Fruit fly (Drosophila melanogaster) whole organism, pupa: Measurements from ENCODE around the gene Ac13E.

Experiments
- CG10348 ChIP-seq: fragments of 200-800 bp; sonication (Bioruptor generic); IDR thresholded peaks from 2 replicates; pipeline ENCODE4 v1.3.6; 2022; ENCODE audit warnings: missing biosample characterization, missing genetic modification characterization
- CG12605 ChIP-seq: fragments of 200-800 bp; sonication (Bioruptor generic); IDR thresholded peaks from 2 replicates; pipeline ENCODE4 v1.3.6; 2022; ENCODE audit warnings: missing biosample characterization, missing genetic modification characterization
- CG13204 ChIP-seq: fragments of 200-800 bp; sonication (Bioruptor generic); optimal IDR thresholded peaks from 2 replicates; lab custom pipeline; 2018; ENCODE audit warnings: missing biosample characterization, mild to moderate bottlenecking, missing genetic modification characterization, moderate library complexity
- CG14655 ChIP-seq: fragments of 200-800 bp; sonication (Bioruptor generic); optimal IDR thresholded peaks from 3 replicates; lab custom pipeline; 2017; ENCODE audit warnings: mild to moderate bottlenecking, missing biosample characterization, missing genetic modification reagents, missing genetic modification characterization
- CG15710 ChIP-seq: fragments of 200-800 bp; sonication (Bioruptor generic); optimal IDR thresholded peaks from 2 replicates; lab custom pipeline; 2018; ENCODE audit warnings: missing biosample characterization, mild to moderate bottlenecking, missing genetic modification characterization, moderate library complexity
- CG17806 ChIP-seq: fragments of 200-800 bp; sonication (Bioruptor generic); optimal IDR thresholded peaks from 2 replicates; lab custom pipeline; 2018; ENCODE audit warnings: missing biosample characterization, mild to moderate bottlenecking, missing genetic modification characterization, moderate library complexity
- CG32121 ChIP-seq: fragments of 200-800 bp; sonication (Bioruptor generic); IDR thresholded peaks from 2 replicates; pipeline ENCODE4 v1.3.6; 2022; ENCODE audit warnings: missing biosample characterization, missing genetic modification characterization
- CG34367 ChIP-seq: fragments of 200-800 bp; sonication (Bioruptor generic); optimal IDR thresholded peaks from 2 replicates; lab custom pipeline; 2018; ENCODE audit warnings: missing biosample characterization, mild to moderate bottlenecking, missing genetic modification characterization
- CG4496 ChIP-seq: fragments of 200-800 bp; sonication (Bioruptor generic); IDR thresholded peaks from 3 replicates; pipeline ENCODE4 v1.3.6; 2022; ENCODE audit warnings: missing biosample characterization, missing genetic modification characterization
- CG8159 ChIP-seq: fragments of 200-800 bp; sonication (Bioruptor generic); optimal IDR thresholded peaks from 3 replicates; lab custom pipeline; 2018; ENCODE audit warnings: missing biosample characterization, mild to moderate bottlenecking, missing genetic modification characterization, moderate library complexity
- CG8301 ChIP-seq: fragments of 200-800 bp; sonication (Bioruptor generic); optimal IDR thresholded peaks from 2 replicates; lab custom pipeline; 2018; ENCODE audit warnings: missing biosample characterization, mild to moderate bottlenecking, missing genetic modification characterization
- CG9948 ChIP-seq: fragments of 200-800 bp; sonication (Bioruptor generic); optimal IDR thresholded peaks from 2 replicates; lab custom pipeline; 2018; ENCODE audit warnings: missing biosample characterization, mild to moderate bottlenecking, missing genetic modification characterization, moderate library complexity
- D1 ChIP-seq: fragments of 200-800 bp; sonication (Bioruptor generic); optimal IDR thresholded peaks from 2 replicates; lab custom pipeline; 2018; ENCODE audit warnings: missing biosample characterization, mild to moderate bottlenecking, missing genetic modification characterization, moderate library complexity
- EcR ChIP-seq: fragments of 200-800 bp; sonication (Bioruptor generic); optimal IDR thresholded peaks from 3 replicates; lab custom pipeline; 2019; ENCODE audit warnings: missing biosample characterization, missing genetic modification characterization, mild to moderate bottlenecking, moderate library complexity, missing genetic modification reagents
- Ets98B ChIP-seq: fragments of 200-800 bp; sonication (Bioruptor generic); IDR thresholded peaks from 2 replicates; pipeline ENCODE4 v1.3.6; 2022; ENCODE audit warnings: missing biosample characterization, missing genetic modification characterization
- Pif1A ChIP-seq: fragments of 200-800 bp; sonication (Bioruptor generic); optimal IDR thresholded peaks from 3 replicates; lab custom pipeline; 2016; ENCODE audit warnings: missing biosample characterization, missing genetic modification characterization
- Pif1B ChIP-seq: fragments of 200-800 bp; sonication (Bioruptor generic); optimal IDR thresholded peaks from 3 replicates; lab custom pipeline; 2016; ENCODE audit warnings: missing biosample characterization, missing genetic modification characterization
- Snoo ChIP-seq: fragments of 200-800 bp; sonication (Bioruptor generic); optimal IDR thresholded peaks from 3 replicates; lab custom pipeline; 2017; ENCODE audit warnings: missing biosample characterization, mild to moderate bottlenecking, missing genetic modification characterization, inconsistent platforms
- fd96Ca ChIP-seq: fragments of 200-800 bp; sonication (Bioruptor generic); IDR thresholded peaks from 3 replicates; pipeline ENCODE4 v1.3.6; 2022; ENCODE audit warnings: missing biosample characterization, missing genetic modification characterization
- gl ChIP-seq: fragments of 200-800 bp; sonication (Bioruptor generic); optimal IDR thresholded peaks from 2 replicates; lab custom pipeline; 2018; ENCODE audit warnings: missing biosample characterization, mild to moderate bottlenecking, missing genetic modification characterization
- rn ChIP-seq: fragments of 200-800 bp; sonication (Bioruptor generic); IDR thresholded peaks from 2 replicates; pipeline ENCODE4 v1.3.6; 2022; ENCODE audit warnings: missing biosample characterization, missing genetic modification characterization

The Ac13E gene

DNA sequence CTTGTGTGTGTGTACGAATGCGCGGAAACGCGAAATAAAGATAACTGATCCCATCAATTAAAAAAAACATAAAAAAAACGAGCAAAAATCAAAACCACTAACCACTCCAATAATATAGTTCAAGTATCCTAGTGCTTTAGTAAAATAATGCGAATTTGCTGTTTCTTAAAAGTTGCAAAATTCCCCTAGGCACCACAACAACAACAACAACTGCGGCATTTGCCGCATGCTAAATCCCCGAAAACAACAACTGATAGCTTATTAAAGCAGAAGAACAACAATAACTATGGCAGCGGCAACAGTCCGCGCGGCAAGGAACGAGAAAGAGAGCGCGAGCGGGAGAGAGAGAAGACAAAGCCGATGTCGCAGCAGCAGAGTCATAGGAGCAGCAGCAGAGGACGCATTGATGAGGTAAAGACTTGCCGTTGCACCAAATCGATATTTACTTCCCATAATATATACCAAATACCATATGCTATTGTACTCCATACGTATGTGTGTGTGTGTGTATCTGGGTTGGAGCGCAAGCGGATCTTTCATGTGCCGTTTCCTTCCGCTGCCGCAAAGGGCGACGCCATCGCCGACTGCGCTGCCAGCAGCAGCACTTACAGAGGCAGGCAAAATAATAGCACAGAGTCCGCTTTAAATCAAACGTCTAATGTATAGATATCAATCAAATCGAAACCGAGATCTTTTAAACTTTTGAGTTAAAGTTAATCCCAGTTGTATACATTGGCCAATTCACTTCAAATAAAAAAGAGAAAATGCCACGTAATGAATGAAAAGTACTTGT lies 70.9 kb downstream of the Ac13E start:
- TF ChIP-seq CG13204 (peak; percentile 16), CG34367 (no peak)

DNA sequence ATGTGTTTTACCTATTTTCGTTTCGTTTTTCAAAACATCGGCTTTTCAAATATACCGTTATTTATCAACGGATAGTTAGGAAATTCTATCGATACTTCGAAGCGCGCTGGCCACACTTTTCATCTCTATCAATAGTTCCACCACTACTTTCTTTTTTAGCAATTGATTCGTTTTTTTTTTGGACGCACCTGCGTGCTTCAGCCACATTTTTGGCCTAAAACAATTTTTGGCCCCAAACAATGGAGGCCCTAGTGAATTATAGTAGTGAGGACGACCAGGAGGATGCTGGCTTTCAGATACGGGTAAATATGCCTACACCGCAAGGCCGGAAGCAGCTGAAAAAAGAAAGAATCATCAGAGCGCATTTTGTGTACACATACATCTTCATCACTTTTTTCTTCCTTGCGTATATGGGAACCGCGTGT lies 71.8 kb downstream of the Ac13E start, which contains the start of gene CG6340:
CG6340 (plus strand) TSS at position 139 of the 425 bp plus-strand sequence.
- TF ChIP-seq CG15710 (peak; percentile 17), D1 (tag; lab: Kevin White, UChicago) (no peak), CG8159 (tag; lab: Kevin White, UChicago) (peak; percentile 37), EcR (GFP tag; lab: Kevin White, UChicago) (no peak), CG4496 (GFP tag; lab: Robert Waterston, UW) (0 out of 3 replicates have a peak, but pooled peaks have one; percentile 18), CG8301 (peak; percentile 6)

- TF ChIP-seq Snoo, result no peak
- TF ChIP-seq EcR (GFP tag; lab: Kevin White, UChicago), result no peak
- TF ChIP-seq fd96Ca (GFP tag; lab: Robert Waterston, UW), result no peak
- no peak for TF ChIP-seq CG34367
- TF ChIP-seq CG12605 (GFP tag; lab: Robert Waterston, UW), result no peak
- no peak for TF ChIP-seq Pif1B (GFP tag; lab: Kevin White, UChicago)
- no peak for TF ChIP-seq CG14655 (GFP tag; lab: Kevin White, UChicago)
These were observed 78.3 kb downstream of the Ac13E start, which contains the start of gene CG6324 for dm6 chrX:15475791-15476190. CG6324 (plus strand) TSS chrX:15476091.

dm6 chrX:15475367-15475789 lies 78.7 kb downstream of the Ac13E start, which contains the start of gene mh:
mh (minus strand) TSS chrX:15475400.
- peak; percentile 20; the same call in 1 of the 2 replicates for TF ChIP-seq CG32121
- TF ChIP-seq CG12605 (GFP tag; lab: Robert Waterston, UW), result no peak
- TF ChIP-seq EcR (GFP tag; lab: Kevin White, UChicago), result no peak
- TF ChIP-seq CG10348 (GFP tag; lab: Robert Waterston, UW), result no peak

DNA sequence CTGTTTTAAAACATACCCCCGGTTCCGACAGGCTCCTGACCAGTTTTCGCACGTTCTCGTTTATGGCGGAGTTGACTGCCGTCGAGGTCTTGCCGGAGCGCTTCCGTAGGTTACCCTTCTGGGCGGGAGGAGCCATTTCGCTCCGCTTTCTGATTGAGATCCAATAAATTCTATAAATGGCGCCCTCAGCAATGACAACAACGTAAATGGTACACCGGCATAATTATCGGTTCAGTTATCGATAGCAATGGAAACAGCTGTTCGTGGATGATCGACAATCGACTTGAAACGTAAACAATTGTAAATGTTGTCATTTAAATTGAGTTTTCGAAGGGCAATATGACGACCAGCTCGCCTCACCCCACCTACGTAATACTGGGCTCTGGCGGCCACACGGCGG lies 82.2 kb downstream of the Ac13E start, which contains the start of the genes Grip128 and Alg14:
Grip128 (minus strand) TSS at position 216 of the 400 bp plus-strand sequence.
Alg14 (plus strand) TSS at position 261 of the 400 bp plus-strand sequence.
- no peak for TF ChIP-seq CG17806
- TF ChIP-seq Pif1B (GFP tag; lab: Kevin White, UChicago), result no peak
- TF ChIP-seq CG10348 (GFP tag; lab: Robert Waterston, UW), result no peak
- no peak for TF ChIP-seq EcR (GFP tag; lab: Kevin White, UChicago)
- TF ChIP-seq Ets98B (GFP tag; lab: Robert Waterston, UW), result no peak
- TF ChIP-seq gl (tag; lab: Kevin White, UChicago), result no peak
- no peak for TF ChIP-seq CG32121
- no peak for TF ChIP-seq CG15710
- TF ChIP-seq, all 21 proteins: peak for 0

DNA sequence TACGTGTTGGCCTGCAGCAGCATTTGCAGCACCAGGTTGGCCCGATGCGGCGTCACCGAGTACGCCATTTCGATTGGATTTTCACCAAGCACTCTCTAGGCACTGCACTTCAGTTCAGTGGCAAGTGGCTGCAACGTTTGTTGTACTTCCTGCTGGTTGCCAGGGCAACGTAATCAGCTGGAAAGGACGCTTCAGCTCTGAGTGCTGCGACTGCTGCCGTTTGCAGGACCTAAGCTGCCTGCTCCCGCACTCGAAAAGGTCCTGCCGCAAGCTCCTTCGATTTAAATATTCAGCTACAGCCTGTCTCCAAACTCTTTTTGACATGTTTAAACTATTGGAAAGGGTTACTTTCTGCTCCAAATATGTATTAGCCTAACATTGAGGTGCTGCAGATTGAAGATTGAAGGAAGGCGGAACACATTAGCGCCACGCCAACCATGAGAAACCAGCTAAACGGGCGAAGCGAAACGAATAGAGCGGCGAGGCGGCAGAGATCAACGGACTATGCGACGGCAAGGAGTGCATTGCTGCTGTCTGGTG lies 86.6 kb downstream of the Ac13E start, which contains the start of the genes CG15642 and CG15641:
CG15642 (minus strand) TSS at position 356 of the 540 bp plus-strand sequence.
CG15641 (plus strand) TSS at position 490 of the 540 bp plus-strand sequence.
- TF ChIP-seq CG4496 (GFP tag; lab: Robert Waterston, UW) (no peak), CG15710 (no peak)

DNA sequence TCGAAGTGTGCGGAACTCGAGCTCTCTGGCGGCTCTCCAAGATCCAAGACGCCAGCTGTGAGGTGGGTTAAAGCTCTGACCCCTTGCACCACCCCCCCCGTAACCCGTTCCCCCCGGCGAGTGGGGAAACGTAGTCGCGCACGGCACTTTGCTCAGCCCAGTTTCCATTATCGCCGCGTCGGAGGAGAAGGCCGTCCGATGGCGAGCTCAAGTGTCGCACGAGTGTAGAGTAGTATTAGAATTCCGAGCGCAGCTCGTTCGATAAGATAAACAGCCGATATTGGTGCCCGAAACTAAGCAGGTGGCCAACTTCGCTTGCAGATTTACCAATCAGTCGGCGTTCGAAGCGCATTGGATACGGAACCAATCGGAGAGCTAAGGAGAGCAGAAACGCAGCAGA lies 88.7 kb downstream of the Ac13E start:
- TF ChIP-seq CG17806 (no peak), Pif1A (GFP tag; lab: Kevin White, UChicago) (no peak), Pif1B (GFP tag; lab: Kevin White, UChicago) (no peak), CG15710 (no peak), Snoo (no peak), CG4496 (GFP tag; lab: Robert Waterston, UW) (peak; percentile 93), CG8301 (no peak), CG12605 (GFP tag; lab: Robert Waterston, UW) (no peak), CG32121 (0 out of 2 replicates have a peak, but pooled peaks have one; percentile 30), D1 (tag; lab: Kevin White, UChicago) (no peak), CG9948 (no peak), EcR (GFP tag; lab: Kevin White, UChicago) (peak; percentile 70), rn (GFP tag; lab: Robert Waterston, UW) (no peak), fd96Ca (GFP tag; lab: Robert Waterston, UW) (0 out of 3 replicates have a peak, but pooled peaks have one; percentile 43), gl (tag; lab: Kevin White, UChicago) (no peak), CG13204 (no peak), Ets98B (GFP tag; lab: Robert Waterston, UW) (no peak; the same call in 1 of the 2 replicates), CG34367 (no peak), CG14655 (GFP tag; lab: Kevin White, UChicago) (no peak), CG10348 (GFP tag; lab: Robert Waterston, UW) (no peak), CG8159 (tag; lab: Kevin White, UChicago) (no peak)
